ENCODE assay signal across 4 worm cellular contexts in genomic region chrIII:12152599-12152998, ce11.
A peak's percentile ranks its signal among the peaks of the same experiment; 100 is the strongest.
TF ChIP-seq lines count a peak whose summit lies in the region.

Gene Y75B8A.7, plus strand, starts transcription at chrIII:12152899.

TF ChIP-seq in whole organism, L1 larva, 84 proteins besides CTCF, POLR2A, EP300 and RAD21:
- TF ChIP-seq nhr-85 (tag; lab: Kevin White, UChicago) (peak; percentile 25), sptf-1 (tag; optimal IDR thresholded peaks at IDR 0.05; lab: Kevin White, UChicago) (no peak)
TF ChIP-seq in whole organism, L1 larva: peak in this region for 1.

TF ChIP-seq in whole organism, L3 larva, 47 proteins besides CTCF, POLR2A, EP300 and RAD21:
- TF ChIP-seq hmg-11 (tag; optimal IDR thresholded peaks at IDR 0.05; lab: Kevin White, UChicago) (peak; percentile 8), ceh-28 (tag; optimal IDR thresholded peaks at IDR 0.05; lab: Kevin White, UChicago) (peak; percentile 12), ztf-4 (tag; optimal IDR thresholded peaks at IDR 0.05; lab: Kevin White, UChicago) (no peak)
TF ChIP-seq in whole organism, L3 larva: peak in this region for 2.

TF ChIP-seq in whole organism, midembryonic, 9 proteins besides CTCF, POLR2A, EP300 and RAD21:
- TF ChIP-seq med-1 (GFP tag; optimal IDR thresholded peaks at IDR 0.05; lab: Kevin White, UChicago; ENCODE audit: insufficient read depth), result no peak
- TF ChIP-seq T22C8.4 (GFP tag; IDR thresholded peaks at IDR 0.05; lab: Robert Waterston, UW), result 0 out of 2 replicates have a peak, but pooled peaks have one; percentile 29
- TF ChIP-seq flt-1 (GFP tag; IDR thresholded peaks at IDR 0.05; lab: Robert Waterston, UW), result no peak
- TF ChIP-seq cog-1 (tag; optimal IDR thresholded peaks at IDR 0.05; lab: Kevin White, UChicago), result no peak

TF ChIP-seq in whole organism, young adult, 124 proteins besides CTCF, POLR2A, EP300 and RAD21:
- no peak for TF ChIP-seq B0336.3 (GFP tag; IDR thresholded peaks at IDR 0.05; lab: Robert Waterston, UW)
- TF ChIP-seq hmg-1.2 (GFP tag; IDR thresholded peaks at IDR 0.05; lab: Robert Waterston, UW), result 0 out of 2 replicates have a peak, but pooled peaks have one; percentile 3
TF ChIP-seq in whole organism, young adult: peak in this region for 1.
